Worm (Caenorhabditis elegans): ENCODE results near the gene ZC250.2.

The ZC250.2 gene

DNA sequence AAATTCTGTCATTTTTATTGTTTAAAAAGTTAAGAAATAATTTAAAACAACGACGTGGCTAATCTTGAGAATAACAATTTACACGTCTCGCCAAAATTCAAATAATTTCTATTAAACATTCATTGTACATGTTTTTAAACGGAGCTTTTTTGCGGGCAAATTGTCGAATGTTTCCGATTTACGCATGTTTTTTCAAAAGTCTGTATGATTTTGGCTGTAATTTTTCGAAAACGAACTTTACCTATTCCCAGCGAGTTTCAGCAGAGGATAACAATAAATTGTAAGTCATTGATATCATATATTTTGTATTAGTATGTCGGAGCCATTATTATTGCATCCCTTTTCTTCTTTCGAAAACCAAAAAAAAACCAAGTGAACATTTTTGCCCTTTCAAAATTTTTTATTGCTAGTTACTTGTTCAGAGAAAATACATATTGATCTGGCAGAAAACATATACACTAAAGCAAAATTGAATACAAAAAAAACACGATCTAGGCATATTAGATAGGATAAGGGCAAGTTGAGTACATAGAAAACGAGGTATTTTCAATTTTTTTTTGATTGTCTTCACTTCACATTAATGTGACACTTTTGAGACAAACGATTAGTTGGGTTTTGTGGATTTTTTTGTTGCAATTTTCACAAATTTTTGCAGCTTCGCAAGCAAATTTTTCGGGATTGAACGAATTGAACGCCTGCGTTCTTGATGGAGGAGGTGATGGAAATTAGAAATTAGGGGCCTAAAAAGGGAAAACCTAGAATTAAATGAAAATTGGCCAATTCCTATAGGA, 46.6 kb downstream of the ZC250.2 start, which contains the start of gene F26F12.2 (continued):
- TF ChIP-seq hlh-30 (tag; optimal IDR thresholded peaks at IDR 0.05; ENCODE audit: insufficient read depth), result peak; percentile 26
- TF ChIP-seq F44E2.7 (GFP tag; IDR thresholded peaks at IDR 0.05), result no peak
- no peak for TF ChIP-seq egl-27 (tag; optimal IDR thresholded peaks at IDR 0.05)
- TF ChIP-seq hmg-1.1 (GFP tag; IDR thresholded peaks at IDR 0.05), result peak; percentile 39; the same call in 1 of the 2 replicates
- TF ChIP-seq zag-1 (tag; optimal IDR thresholded peaks at IDR 0.05), result no peak
- peak; percentile 39 for TF ChIP-seq mep-1 (tag; optimal IDR thresholded peaks at IDR 0.05)
- TF ChIP-seq tra-1 (GFP tag; IDR thresholded peaks at IDR 0.05), result no peak
- peak; percentile 26 for TF ChIP-seq F37D6.2 (tag; optimal IDR thresholded peaks at IDR 0.05)
- peak; percentile 61; the same call in 1 of the 2 replicates for TF ChIP-seq arid-1 (GFP tag; conservative IDR thresholded peaks at IDR 0.05)
- peak; percentile 79 for TF ChIP-seq ama-1 (optimal IDR thresholded peaks at IDR 0.05)
- TF ChIP-seq nhr-237 (tag; optimal IDR thresholded peaks at IDR 0.05), result no peak
- no peak for TF ChIP-seq duxl-1 (tag; optimal IDR thresholded peaks at IDR 0.05; ENCODE audit: poor library complexity)
- no peak for TF ChIP-seq daf-12 (tag; optimal IDR thresholded peaks at IDR 0.05)
- TF ChIP-seq hif-1 (tag; optimal IDR thresholded peaks at IDR 0.05), result peak in 1 of 2 experiments; percentile 11
- TF ChIP-seq ceh-32 (tag; optimal IDR thresholded peaks at IDR 0.05; ENCODE audit: poor library complexity), result no peak
- no peak for TF ChIP-seq tag-97 (GFP tag; IDR thresholded peaks at IDR 0.05)
- TF ChIP-seq ces-1 (GFP tag; optimal IDR thresholded peaks at IDR 0.05), result no peak
- TF ChIP-seq jun-1 (tag; optimal IDR thresholded peaks at IDR 0.05), result no peak
- no peak for TF ChIP-seq mdl-1 (tag; optimal IDR thresholded peaks at IDR 0.05)
- peak; percentile 78 for TF ChIP-seq sdz-12 (GFP tag; optimal IDR thresholded peaks at IDR 0.05)
- TF ChIP-seq nhr-10 (tag; optimal IDR thresholded peaks at IDR 0.05), result no peak
- TF ChIP-seq lin-13 (GFP tag; optimal IDR thresholded peaks at IDR 0.05), result no peak
- no peak for TF ChIP-seq nhr-48 (tag; optimal IDR thresholded peaks at IDR 0.05)
- no peak for TF ChIP-seq F26F4.8 (GFP tag; conservative IDR thresholded peaks at IDR 0.05)
- TF ChIP-seq ztf-7 (tag; optimal IDR thresholded peaks at IDR 0.05), result no peak
- peak; percentile 6 for TF ChIP-seq spr-1 (tag; optimal IDR thresholded peaks at IDR 0.05)

DNA sequence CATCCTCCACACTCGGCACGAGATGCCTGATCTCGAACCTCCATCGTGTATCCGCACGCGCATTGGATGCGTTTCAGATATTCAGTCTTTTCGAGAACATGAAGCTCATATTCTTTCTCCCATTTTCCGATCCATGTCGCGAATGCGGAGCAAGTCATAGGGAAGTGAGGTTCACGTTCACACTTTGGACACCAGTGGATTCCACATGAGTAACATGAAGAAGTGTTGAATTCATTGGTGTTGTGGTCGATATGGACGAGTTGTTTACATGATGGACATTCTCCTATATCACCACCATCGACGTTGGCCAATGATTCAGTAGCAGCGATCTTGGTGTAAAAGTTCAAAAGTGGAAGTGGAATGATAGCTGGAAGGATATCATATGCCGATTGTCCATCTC, 48.8 kb downstream of the ZC250.2 start:
- TF ChIP-seq php-3 (GFP tag; IDR thresholded peaks at IDR 0.05) (no peak), aha-1 (tag) (peak; percentile 96), mep-1 (tag; optimal IDR thresholded peaks at IDR 0.05) (no peak), nhr-42 (GFP tag; IDR thresholded peaks at IDR 0.05) (no peak), dmd-8 (GFP tag; IDR thresholded peaks at IDR 0.05) (0 out of 2 replicates have a peak, but pooled peaks have one; percentile 23), dve-1 (tag; optimal IDR thresholded peaks at IDR 0.05; ENCODE audit: insufficient read depth) (no peak), lin-1 (GFP tag; IDR thresholded peaks at IDR 0.05) (no peak), ama-1 (optimal IDR thresholded peaks at IDR 0.05) (no peak)

DNA sequence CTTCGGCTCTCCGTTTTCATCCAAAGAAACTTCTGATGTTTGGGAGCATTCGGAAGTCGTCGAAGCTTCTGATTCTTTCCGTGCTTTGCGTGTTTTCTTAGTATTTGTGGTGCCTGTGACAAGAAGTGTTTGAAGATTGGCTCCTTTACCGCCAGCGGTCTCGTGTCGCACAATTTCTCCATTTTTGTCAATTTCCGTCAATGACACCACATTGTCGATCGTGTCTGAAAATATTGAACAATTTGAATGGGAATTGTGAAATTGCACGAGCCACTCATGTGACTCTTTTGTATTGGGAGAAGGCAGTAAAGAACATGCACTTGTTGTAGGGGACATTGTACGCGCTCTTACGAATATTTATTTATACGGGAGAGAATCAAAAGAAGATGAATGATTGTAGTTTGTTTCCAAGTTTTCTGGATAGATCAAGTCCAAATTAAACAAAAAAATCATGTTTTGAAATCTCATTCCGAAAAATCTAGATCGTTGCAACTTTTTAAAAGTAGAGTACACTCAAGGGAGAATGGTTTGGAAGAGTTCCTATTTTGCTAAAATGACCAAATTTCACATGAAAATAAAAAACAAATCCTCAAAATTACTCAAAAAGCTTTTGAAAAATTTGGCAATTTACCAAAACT, 50.5 kb downstream of the ZC250.2 start:
- TF ChIP-seq ceh-28 (tag; optimal IDR thresholded peaks at IDR 0.05) (no peak), mdl-1 (tag; optimal IDR thresholded peaks at IDR 0.05) (no peak), nhr-6 (tag; optimal IDR thresholded peaks at IDR 0.05) (no peak), madf-5 (GFP tag; IDR thresholded peaks at IDR 0.05) (0 out of 4 replicates have a peak, but pooled peaks of 1 of the 2 experiments have one; percentile 42), aha-1 (tag) (peak; percentile 96), hif-1 (tag; optimal IDR thresholded peaks at IDR 0.05) (peak in 1 of 2 experiments; percentile 59), snpc-1.2 (GFP tag; IDR thresholded peaks at IDR 0.05) (peak; percentile 57), arid-1 (GFP tag; conservative IDR thresholded peaks at IDR 0.05) (no peak), unc-39 (tag; optimal IDR thresholded peaks at IDR 0.05) (no peak), daf-16 (GFP tag; optimal IDR thresholded peaks at IDR 0.05) (no peak), daf-16 (tag; optimal IDR thresholded peaks at IDR 0.05) (peak; percentile 47), unc-62 (GFP tag; optimal IDR thresholded peaks at IDR 0.05 in 1 of 2) (peak in 1 of 2 experiments; percentile 79), unc-62 (tag; optimal IDR thresholded peaks at IDR 0.05) (no peak), dve-1 (tag; optimal IDR thresholded peaks at IDR 0.05; ENCODE audit: insufficient read depth) (peak; percentile 70), tra-1 (GFP tag; IDR thresholded peaks at IDR 0.05) (0 out of 2 replicates have a peak, but pooled peaks have one; percentile 5), snpc-4 (tag; optimal IDR thresholded peaks at IDR 0.05) (no peak), spr-1 (tag; optimal IDR thresholded peaks at IDR 0.05) (no peak), fkh-10 (GFP tag; optimal IDR thresholded peaks at IDR 0.05) (no peak), nhr-48 (tag; optimal IDR thresholded peaks at IDR 0.05) (peak; percentile 19), egl-43 (GFP tag; IDR thresholded peaks at IDR 0.05) (no peak), ZK337.2 (GFP tag; IDR thresholded peaks at IDR 0.05) (no peak), mep-1 (tag; optimal IDR thresholded peaks at IDR 0.05) (peak; percentile 24), duxl-1 (tag; optimal IDR thresholded peaks at IDR 0.05; ENCODE audit: poor library complexity) (no peak), egl-27 (tag; optimal IDR thresholded peaks at IDR 0.05) (no peak)
